Worm (Caenorhabditis elegans): Measurements from ENCODE around the gene Y39F10C.1.

ce11 chrII:639467-639866 is 35.9 kb upstream of the Y39F10C.1 start, which contains the start of gene K07E8.6:
- no peak for TF ChIP-seq ets-7 (tag; optimal IDR thresholded peaks at IDR 0.05)
- TF ChIP-seq ama-1 (optimal IDR thresholded peaks at IDR 0.05): no peak
- no peak for TF ChIP-seq F13C5.2 (tag; optimal IDR thresholded peaks at IDR 0.05)
- no peak for TF ChIP-seq sea-1 (GFP tag; conservative IDR thresholded peaks at IDR 0.05)
- TF ChIP-seq hmg-4 (GFP tag; optimal IDR thresholded peaks at IDR 0.05): no peak
- no peak for TF ChIP-seq ceh-13 (GFP tag; optimal IDR thresholded peaks at IDR 0.05)
- TF ChIP-seq tbx-37 (GFP tag; conservative IDR thresholded peaks at IDR 0.05): no peak
- TF ChIP-seq hnd-1 (tag; optimal IDR thresholded peaks at IDR 0.05): no peak
- TF ChIP-seq B0310.2 (tag; optimal IDR thresholded peaks at IDR 0.05): no peak
- no peak for TF ChIP-seq tra-4 (tag; optimal IDR thresholded peaks at IDR 0.05)
